Worm (Caenorhabditis elegans): Measurements from ENCODE around the gene sup-1.

ce11 chrIII:11746718-11747117 is 9.3 kb upstream of the sup-1 start, which contains the start of gene mrt-2:
- no peak for TF ChIP-seq C06A6.2 (GFP tag; conservative IDR thresholded peaks at IDR 0.05)
- no peak for TF ChIP-seq cebp-2 (GFP tag; IDR thresholded peaks at IDR 0.05)
- peak; percentile 55 for TF ChIP-seq dpl-1 (GFP tag; optimal IDR thresholded peaks at IDR 0.05)
- TF ChIP-seq F49E8.2 (tag; optimal IDR thresholded peaks at IDR 0.05; ENCODE audit: insufficient read depth): no peak

Measured in whole organism, young adult.